Fruit fly (Drosophila melanogaster) whole organism, pupa: ENCODE data around the gene CG4822.
A peak's percentile ranks its signal among the peaks of the same experiment; 100 is the strongest.

Source experiments
- CG10348 ChIP-seq: fragments of 200-800 bp; sonication (Bioruptor generic); IDR thresholded peaks from 2 replicates; pipeline ENCODE4 v1.3.6; 2022; ENCODE audit warnings: missing biosample characterization, missing genetic modification characterization
- CG12605 ChIP-seq: fragments of 200-800 bp; sonication (Bioruptor generic); IDR thresholded peaks from 2 replicates; pipeline ENCODE4 v1.3.6; 2022; ENCODE audit warnings: missing biosample characterization, missing genetic modification characterization
- CG13204 ChIP-seq: fragments of 200-800 bp; sonication (Bioruptor generic); optimal IDR thresholded peaks from 2 replicates; lab custom pipeline; 2018; ENCODE audit warnings: missing biosample characterization, mild to moderate bottlenecking, missing genetic modification characterization, moderate library complexity
- CG14655 ChIP-seq: fragments of 200-800 bp; sonication (Bioruptor generic); optimal IDR thresholded peaks from 3 replicates; lab custom pipeline; 2017; ENCODE audit warnings: mild to moderate bottlenecking, missing biosample characterization, missing genetic modification reagents, missing genetic modification characterization
- CG15710 ChIP-seq: fragments of 200-800 bp; sonication (Bioruptor generic); optimal IDR thresholded peaks from 2 replicates; lab custom pipeline; 2018; ENCODE audit warnings: missing biosample characterization, mild to moderate bottlenecking, missing genetic modification characterization, moderate library complexity
- CG17806 ChIP-seq: fragments of 200-800 bp; sonication (Bioruptor generic); optimal IDR thresholded peaks from 2 replicates; lab custom pipeline; 2018; ENCODE audit warnings: missing biosample characterization, mild to moderate bottlenecking, missing genetic modification characterization, moderate library complexity
- CG32121 ChIP-seq: fragments of 200-800 bp; sonication (Bioruptor generic); IDR thresholded peaks from 2 replicates; pipeline ENCODE4 v1.3.6; 2022; ENCODE audit warnings: missing biosample characterization, missing genetic modification characterization
- CG34367 ChIP-seq: fragments of 200-800 bp; sonication (Bioruptor generic); optimal IDR thresholded peaks from 2 replicates; lab custom pipeline; 2018; ENCODE audit warnings: missing biosample characterization, mild to moderate bottlenecking, missing genetic modification characterization
- CG4496 ChIP-seq: fragments of 200-800 bp; sonication (Bioruptor generic); IDR thresholded peaks from 3 replicates; pipeline ENCODE4 v1.3.6; 2022; ENCODE audit warnings: missing biosample characterization, missing genetic modification characterization
- CG8159 ChIP-seq: fragments of 200-800 bp; sonication (Bioruptor generic); optimal IDR thresholded peaks from 3 replicates; lab custom pipeline; 2018; ENCODE audit warnings: missing biosample characterization, mild to moderate bottlenecking, missing genetic modification characterization, moderate library complexity
- CG8301 ChIP-seq: fragments of 200-800 bp; sonication (Bioruptor generic); optimal IDR thresholded peaks from 2 replicates; lab custom pipeline; 2018; ENCODE audit warnings: missing biosample characterization, mild to moderate bottlenecking, missing genetic modification characterization
- CG9948 ChIP-seq: fragments of 200-800 bp; sonication (Bioruptor generic); optimal IDR thresholded peaks from 2 replicates; lab custom pipeline; 2018; ENCODE audit warnings: missing biosample characterization, mild to moderate bottlenecking, missing genetic modification characterization, moderate library complexity
- D1 ChIP-seq: fragments of 200-800 bp; sonication (Bioruptor generic); optimal IDR thresholded peaks from 2 replicates; lab custom pipeline; 2018; ENCODE audit warnings: missing biosample characterization, mild to moderate bottlenecking, missing genetic modification characterization, moderate library complexity
- EcR ChIP-seq: fragments of 200-800 bp; sonication (Bioruptor generic); optimal IDR thresholded peaks from 3 replicates; lab custom pipeline; 2019; ENCODE audit warnings: missing biosample characterization, missing genetic modification characterization, mild to moderate bottlenecking, moderate library complexity, missing genetic modification reagents
- Ets98B ChIP-seq: fragments of 200-800 bp; sonication (Bioruptor generic); IDR thresholded peaks from 2 replicates; pipeline ENCODE4 v1.3.6; 2022; ENCODE audit warnings: missing biosample characterization, missing genetic modification characterization
- Pif1A ChIP-seq: fragments of 200-800 bp; sonication (Bioruptor generic); optimal IDR thresholded peaks from 3 replicates; lab custom pipeline; 2016; ENCODE audit warnings: missing biosample characterization, missing genetic modification characterization
- Pif1B ChIP-seq: fragments of 200-800 bp; sonication (Bioruptor generic); optimal IDR thresholded peaks from 3 replicates; lab custom pipeline; 2016; ENCODE audit warnings: missing biosample characterization, missing genetic modification characterization
- Snoo ChIP-seq: fragments of 200-800 bp; sonication (Bioruptor generic); optimal IDR thresholded peaks from 3 replicates; lab custom pipeline; 2017; ENCODE audit warnings: missing biosample characterization, mild to moderate bottlenecking, missing genetic modification characterization, inconsistent platforms
- fd96Ca ChIP-seq: fragments of 200-800 bp; sonication (Bioruptor generic); IDR thresholded peaks from 3 replicates; pipeline ENCODE4 v1.3.6; 2022; ENCODE audit warnings: missing biosample characterization, missing genetic modification characterization
- gl ChIP-seq: fragments of 200-800 bp; sonication (Bioruptor generic); optimal IDR thresholded peaks from 2 replicates; lab custom pipeline; 2018; ENCODE audit warnings: missing biosample characterization, mild to moderate bottlenecking, missing genetic modification characterization
- rn ChIP-seq: fragments of 200-800 bp; sonication (Bioruptor generic); IDR thresholded peaks from 2 replicates; pipeline ENCODE4 v1.3.6; 2022; ENCODE audit warnings: missing biosample characterization, missing genetic modification characterization

CG4822 gene

DNA sequence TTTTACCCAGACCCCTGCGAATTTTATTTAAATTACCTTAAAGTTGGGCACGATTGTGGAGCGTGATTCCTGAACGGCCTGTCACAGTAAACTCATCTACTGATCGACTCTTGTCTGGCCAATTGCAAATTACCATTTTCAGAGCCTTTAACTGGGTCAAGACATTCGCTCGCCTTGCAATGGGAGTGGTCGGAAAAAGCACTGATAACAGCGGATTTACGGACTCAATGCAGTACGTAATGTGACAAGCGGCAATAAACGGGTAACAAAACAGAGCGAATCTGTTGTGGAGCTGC is 14.5 kb upstream of the CG4822 start:
- TF ChIP-seq Snoo (tag; lab: Kevin White, UChicago) (no peak), CG10348 (GFP tag; lab: Robert Waterston, UW) (no peak), CG8159 (no peak), CG4496 (GFP tag; lab: Robert Waterston, UW) (no peak), gl (no peak), CG17806 (no peak), fd96Ca (GFP tag; lab: Robert Waterston, UW) (no peak), EcR (GFP tag; lab: Kevin White, UChicago) (no peak), CG32121 (GFP tag; lab: Robert Waterston, UW) (no peak), D1 (tag; lab: Kevin White, UChicago) (no peak), Pif1B (GFP tag; lab: Kevin White, UChicago) (no peak), CG15710 (tag; lab: Kevin White, UChicago) (no peak), Pif1A (GFP tag; lab: Kevin White, UChicago) (no peak), Ets98B (GFP tag; lab: Robert Waterston, UW) (no peak), CG13204 (GFP tag; lab: Kevin White, UChicago) (no peak)

DNA sequence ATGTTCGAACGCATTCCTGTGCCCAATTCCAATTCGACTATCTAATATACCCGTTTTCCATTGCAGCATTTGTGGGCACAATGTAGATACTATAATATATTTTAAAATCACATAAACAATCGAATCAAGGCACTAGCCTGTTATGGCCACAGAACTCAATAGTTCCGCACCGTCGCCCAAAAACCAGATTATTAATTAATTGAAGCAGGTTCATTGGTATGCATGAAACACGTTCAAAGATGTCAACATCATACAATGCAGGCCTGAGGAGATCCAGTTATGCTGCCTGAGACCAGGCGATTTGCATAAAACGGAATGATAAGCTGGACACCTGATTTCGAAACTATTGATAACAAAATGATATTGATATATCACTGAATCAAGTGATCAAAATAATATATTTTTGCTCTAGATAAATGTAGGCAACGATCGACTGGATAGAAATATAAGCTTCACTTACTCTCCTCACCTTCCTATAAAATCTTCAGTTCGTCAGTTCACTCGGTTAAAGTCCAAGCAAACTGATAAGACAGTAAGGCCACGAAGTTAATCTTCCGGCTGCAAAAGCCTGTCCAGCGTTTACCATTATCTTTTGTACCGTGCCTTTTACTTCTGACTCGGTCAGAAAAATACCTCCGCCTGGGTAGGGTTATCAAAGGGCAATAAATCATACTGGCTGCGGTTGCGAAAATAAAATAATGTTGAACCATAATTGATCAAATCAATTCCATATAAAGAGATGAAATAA is 14.0 kb upstream of the CG4822 start:
- TF ChIP-seq CG14655 (GFP tag; lab: Kevin White, UChicago) (no peak), gl (peak; percentile 17), CG12605 (no peak), CG34367 (tag; lab: Kevin White, UChicago) (peak; percentile 3), Pif1A (GFP tag; lab: Kevin White, UChicago) (peak; percentile 25), fd96Ca (GFP tag; lab: Robert Waterston, UW) (no peak), rn (GFP tag; lab: Robert Waterston, UW) (no peak), EcR (GFP tag; lab: Kevin White, UChicago) (peak; percentile 41), D1 (tag; lab: Kevin White, UChicago) (no peak), CG8159 (no peak), Pif1B (GFP tag; lab: Kevin White, UChicago) (no peak), CG13204 (GFP tag; lab: Kevin White, UChicago) (no peak)
- TF ChIP-seq, all 21 proteins: peak for 4

dm6 chr2L:134563-135382 is 13.2 kb upstream of the CG4822 start:
- no peak for TF ChIP-seq Snoo (tag; lab: Kevin White, UChicago)
- 0 out of 2 replicates have a peak, but pooled peaks have one; percentile 33 for TF ChIP-seq Ets98B (GFP tag; lab: Robert Waterston, UW)
- TF ChIP-seq EcR (GFP tag; lab: Kevin White, UChicago) = peak; percentile 56
- peak; percentile 17; the same call in 1 of the 3 replicates for TF ChIP-seq fd96Ca (GFP tag; lab: Robert Waterston, UW)

dm6 chr2L:131466-132270 is 10.1 kb upstream of the CG4822 start, which contains the start of gene Gs1:
Gene Gs1 (plus strand): TSS chr2L:132077.
- peak; percentile 34 for TF ChIP-seq CG34367 (tag; lab: Kevin White, UChicago)
- TF ChIP-seq CG8301 (tag; lab: Kevin White, UChicago) = peak; percentile 25
- TF ChIP-seq CG14655 (GFP tag; lab: Kevin White, UChicago) = peak; percentile 52
- peak; percentile 39; the same call in 1 of the 3 replicates for TF ChIP-seq fd96Ca (GFP tag; lab: Robert Waterston, UW)
- no peak for TF ChIP-seq CG8159
- TF ChIP-seq Ets98B (GFP tag; lab: Robert Waterston, UW) = peak; percentile 79
- no peak for TF ChIP-seq rn (GFP tag; lab: Robert Waterston, UW)
- no peak for TF ChIP-seq CG32121 (GFP tag; lab: Robert Waterston, UW)
- peak; percentile 17 for TF ChIP-seq Pif1A (GFP tag; lab: Kevin White, UChicago)
- peak; percentile 60; the same call in 2 of the 3 replicates for TF ChIP-seq CG4496 (GFP tag; lab: Robert Waterston, UW)
- TF ChIP-seq CG13204 (GFP tag; lab: Kevin White, UChicago) = peak; percentile 44
- peak; percentile 13 for TF ChIP-seq Pif1B (GFP tag; lab: Kevin White, UChicago)
- TF ChIP-seq Snoo (tag; lab: Kevin White, UChicago) = no peak
- peak; percentile 71 for TF ChIP-seq CG12605
- TF ChIP-seq EcR (GFP tag; lab: Kevin White, UChicago) = peak; percentile 35
- no peak for TF ChIP-seq CG9948 (tag; lab: Kevin White, UChicago)
- peak; percentile 61 for TF ChIP-seq gl
- TF ChIP-seq D1 (tag; lab: Kevin White, UChicago) = no peak
- TF ChIP-seq CG17806 = no peak
- TF ChIP-seq CG15710 (tag; lab: Kevin White, UChicago) = peak; percentile 2

DNA sequence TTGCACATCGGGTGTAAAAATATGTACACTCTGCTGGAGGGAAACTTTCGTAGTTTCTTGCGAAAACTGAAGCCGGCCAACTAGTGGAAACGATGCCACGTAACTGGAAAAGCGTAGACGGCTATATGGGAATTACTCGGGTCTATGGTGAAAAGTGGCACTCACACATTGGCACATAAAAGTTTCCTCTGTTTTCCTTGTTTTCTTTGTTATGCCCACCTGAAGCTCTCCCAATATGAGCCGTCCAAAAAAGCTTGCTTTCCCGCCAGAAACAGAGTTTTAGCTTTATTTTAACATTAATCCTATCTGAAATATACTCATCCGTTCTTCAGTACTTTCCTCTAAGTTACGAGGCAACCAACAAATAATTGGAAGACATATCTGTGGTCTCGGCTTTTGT is 9.1 kb upstream of the CG4822 start, which contains the start of gene CG3164:
Gene CG3164, minus strand, starts transcription at position 101 of the 400 bp plus-strand sequence.
- no peak for TF ChIP-seq gl
- TF ChIP-seq CG32121 (GFP tag; lab: Robert Waterston, UW) = no peak
- TF ChIP-seq CG17806 = no peak
- no peak for TF ChIP-seq Snoo (tag; lab: Kevin White, UChicago)
- TF ChIP-seq CG13204 (GFP tag; lab: Kevin White, UChicago) = no peak
- no peak for TF ChIP-seq rn (GFP tag; lab: Robert Waterston, UW)
- no peak for TF ChIP-seq fd96Ca (GFP tag; lab: Robert Waterston, UW)
- TF ChIP-seq CG15710 (tag; lab: Kevin White, UChicago) = no peak
- TF ChIP-seq CG9948 (tag; lab: Kevin White, UChicago) = no peak
- TF ChIP-seq CG34367 (tag; lab: Kevin White, UChicago) = no peak
